Worm (Caenorhabditis elegans) whole organism, L1 larva: ENCODE results near the gene galt-1.

Experiments
- C04F5.9 ChIP-seq: sonication (generic microtip); optimal IDR thresholded peaks from 2 replicates; lab custom pipeline; 2016; ENCODE audit warnings: missing genetic modification characterization, missing compliant biosample characterization
- C16A3.4 ChIP-seq: fragments of 150-350 bp; optimal IDR thresholded peaks from 2 replicates; lab custom pipeline; 2014; ENCODE audit warnings: missing biosample characterization, missing genetic modification characterization
- F16B12.6 ChIP-seq: fragments of 150-350 bp; optimal IDR thresholded peaks from 2 replicates; lab custom pipeline; 2014; ENCODE audit warnings: missing biosample characterization, missing genetic modification characterization
- Y116A8C.19 ChIP-seq: sonication (generic microtip); optimal IDR thresholded peaks from 2 replicates; lab custom pipeline; 2016; ENCODE audit warnings: missing compliant biosample characterization, missing genetic modification characterization, borderline replicate concordance
- aha-1 ChIP-seq: fragments of 150-350 bp; optimal IDR thresholded peaks from 2 replicates; lab custom pipeline; 2014; ENCODE audit warnings: missing biosample characterization, missing genetic modification characterization
- alr-1 ChIP-seq: fragments of 200-800 bp; sonication (Bioruptor generic); optimal IDR thresholded peaks from 2 replicates; lab custom pipeline; 2018; ENCODE audit warnings: borderline replicate concordance, mild to moderate bottlenecking, missing genetic modification characterization, missing compliant biosample characterization
- ceh-63 ChIP-seq: fragments of 200-800 bp; sonication (Bioruptor generic); optimal IDR thresholded peaks from 2 replicates; lab custom pipeline; 2018; ENCODE audit warnings: mild to moderate bottlenecking, missing genetic modification characterization, missing compliant biosample characterization
- ceh-8 ChIP-seq: fragments of 200-800 bp; sonication (Bioruptor generic); optimal IDR thresholded peaks from 2 replicates; lab custom pipeline; 2018; ENCODE audit warnings: mild to moderate bottlenecking, missing genetic modification characterization, moderate library complexity, missing compliant biosample characterization
- ceh-88 ChIP-seq: fragments of 200-800 bp; sonication (Bioruptor generic); IDR thresholded peaks from 2 replicates; pipeline ENCODE4 v1.3.6; 2022; ENCODE audit warnings: missing genetic modification characterization, missing compliant biosample characterization
- ces-1 ChIP-seq: fragments of 150-350 bp; optimal IDR thresholded peaks from 2 replicates; lab custom pipeline; 2014; ENCODE audit warnings: missing biosample characterization, missing genetic modification reagents, missing genetic modification characterization
- dpl-1 ChIP-seq, 3 experiments: fragments of 150-350 bp in 2 of 3; sonication (generic microtip) in 1 of 3; optimal IDR thresholded peaks; 2 replicates each; lab custom pipeline; 2014 to 2017; ENCODE audit warnings: missing biosample characterization in 3 of 3, missing genetic modification characterization in 3 of 3, missing genetic modification reagents in 3 of 3
- efl-1 ChIP-seq, 4 experiments: fragments of 150-350 bp; optimal IDR thresholded peaks in 3 of 4; peaks in 1 of 4; 1 replicate in 1 of 4; 2 replicates in 3 of 4; lab custom pipeline; 2014; ENCODE audit warnings: missing biosample characterization in 2 of 4, missing genetic modification characterization in 2 of 4, missing genetic modification reagents in 2 of 4
- efl-3 ChIP-seq: fragments of 200-800 bp; sonication (Bioruptor generic); optimal IDR thresholded peaks from 2 replicates; lab custom pipeline; 2018; ENCODE audit warnings: mild to moderate bottlenecking, missing genetic modification characterization, missing compliant biosample characterization
- egl-27 ChIP-seq, 2 experiments: fragments of 150-350 bp in 1 of 2; sonication (generic microtip); optimal IDR thresholded peaks; 3 replicates each; lab custom pipeline; 2017 to 2018; ENCODE audit warnings: missing biosample characterization in 2 of 2, missing genetic modification characterization in 2 of 2, missing genetic modification reagents in 2 of 2
- fkh-10 ChIP-seq: sonication (generic microtip); optimal IDR thresholded peaks from 2 replicates; lab custom pipeline; 2017; ENCODE audit warnings: missing biosample characterization, missing genetic modification reagents, missing genetic modification characterization
- fkh-4 ChIP-seq: sonication (generic microtip); optimal IDR thresholded peaks from 2 replicates; lab custom pipeline; 2016; ENCODE audit warnings: missing compliant biosample characterization, missing genetic modification characterization, borderline replicate concordance
- fos-1 ChIP-seq: fragments of 150-350 bp; optimal IDR thresholded peaks from 2 replicates; lab custom pipeline; 2014; ENCODE audit warnings: missing biosample characterization, missing genetic modification characterization
- hlh-17 ChIP-seq: fragments of 200-800 bp; sonication (Bioruptor generic); optimal IDR thresholded peaks from 2 replicates; lab custom pipeline; 2018; ENCODE audit warnings: missing genetic modification characterization, mild to moderate bottlenecking, missing compliant biosample characterization, moderate library complexity, borderline replicate concordance
- hpl-2 ChIP-seq: fragments of 150-350 bp; optimal IDR thresholded peaks from 2 replicates; lab custom pipeline; 2014; ENCODE audit warnings: missing biosample characterization, missing genetic modification reagents, missing genetic modification characterization
- jun-1 ChIP-seq: fragments of 150-350 bp; optimal IDR thresholded peaks from 2 replicates; lab custom pipeline; 2014; ENCODE audit warnings: missing biosample characterization, missing genetic modification reagents, missing genetic modification characterization
- lin-13 ChIP-seq: fragments of 150-350 bp; optimal IDR thresholded peaks from 2 replicates; lab custom pipeline; 2014; ENCODE audit warnings: missing biosample characterization, missing genetic modification reagents, missing genetic modification characterization
- lin-15B ChIP-seq: fragments of 150-350 bp; sonication (generic microtip); optimal IDR thresholded peaks from 3 replicates; lab custom pipeline; 2014; ENCODE audit warnings: missing biosample characterization, missing genetic modification characterization
- lin-39 ChIP-seq: fragments of 150-350 bp; optimal IDR thresholded peaks from 2 replicates; lab custom pipeline; 2014; ENCODE audit warnings: missing biosample characterization, missing genetic modification reagents, missing genetic modification characterization
- lir-3 ChIP-seq: sonication (generic microtip); optimal IDR thresholded peaks from 2 replicates; lab custom pipeline; 2016; ENCODE audit warnings: mild to moderate bottlenecking, missing genetic modification characterization, moderate library complexity, missing compliant biosample characterization; ENCODE audit not compliant: poor library complexity
- mab-9 ChIP-seq: fragments of 200-800 bp; sonication (Bioruptor generic); IDR thresholded peaks from 2 replicates; pipeline ENCODE4 v1.3.6; 2022; ENCODE audit warnings: missing genetic modification reagents, missing genetic modification characterization, missing compliant biosample characterization
- mdl-1 ChIP-seq, 2 experiments: fragments of 150-350 bp; optimal IDR thresholded peaks; 2 replicates each; lab custom pipeline; 2014 to 2017; ENCODE audit warnings: missing biosample characterization in 2 of 2, missing genetic modification characterization in 2 of 2, inconsistent platforms in 1 of 2
- mef-2 ChIP-seq: fragments of 150-350 bp; optimal IDR thresholded peaks from 2 replicates; lab custom pipeline; 2014; ENCODE audit warnings: missing biosample characterization, missing genetic modification characterization
- nhr-19 ChIP-seq: fragments of 200-800 bp; sonication (Bioruptor generic); conservative IDR thresholded peaks from 2 replicates; pipeline ENCODE4 v1.3.6; 2022; ENCODE audit warnings: missing genetic modification characterization, missing compliant biosample characterization
- nhr-237 ChIP-seq: fragments of 150-350 bp; optimal IDR thresholded peaks from 2 replicates; lab custom pipeline; 2014; ENCODE audit warnings: missing biosample characterization, missing genetic modification characterization
- nhr-71 ChIP-seq: sonication (generic microtip); optimal IDR thresholded peaks from 2 replicates; lab custom pipeline; 2016; ENCODE audit warnings: mild to moderate bottlenecking, missing genetic modification characterization, moderate library complexity, missing compliant biosample characterization
- nhr-84 ChIP-seq: sonication (generic microtip); optimal IDR thresholded peaks from 2 replicates; lab custom pipeline; 2017; ENCODE audit warnings: missing biosample characterization, missing genetic modification characterization
- skn-1 ChIP-seq: fragments of 150-350 bp; optimal IDR thresholded peaks from 2 replicates; lab custom pipeline; 2014; ENCODE audit warnings: missing biosample characterization, missing genetic modification characterization
- snu-23 ChIP-seq: sonication (generic microtip); optimal IDR thresholded peaks from 2 replicates; lab custom pipeline; 2016; ENCODE audit warnings: missing genetic modification characterization, missing compliant biosample characterization
- sup-37 ChIP-seq: fragments of 200-800 bp; sonication (Bioruptor generic); optimal IDR thresholded peaks from 2 replicates; lab custom pipeline; 2018; ENCODE audit warnings: mild to moderate bottlenecking, missing genetic modification characterization, missing compliant biosample characterization
- swsn-7 ChIP-seq: sonication (generic microtip); optimal IDR thresholded peaks from 2 replicates; lab custom pipeline; 2016; ENCODE audit warnings: missing genetic modification characterization, missing compliant biosample characterization
- unc-86 ChIP-seq: sonication (generic microtip); optimal IDR thresholded peaks from 2 replicates; lab custom pipeline; 2016; ENCODE audit warnings: missing genetic modification characterization, missing compliant biosample characterization
- vab-15 ChIP-seq: sonication (generic microtip); optimal IDR thresholded peaks from 2 replicates; lab custom pipeline; 2017; ENCODE audit warnings: missing genotype, mild to moderate bottlenecking, missing genetic modification characterization, missing compliant biosample characterization
- ztf-11 ChIP-seq, 2 experiments: sonication (generic microtip); optimal IDR thresholded peaks; 2 replicates each; lab custom pipeline; 2016 to 2017; ENCODE audit warnings: missing genetic modification characterization in 2 of 2, missing biosample characterization in 1 of 2, missing compliant biosample characterization in 1 of 2

The galt-1 gene

DNA sequence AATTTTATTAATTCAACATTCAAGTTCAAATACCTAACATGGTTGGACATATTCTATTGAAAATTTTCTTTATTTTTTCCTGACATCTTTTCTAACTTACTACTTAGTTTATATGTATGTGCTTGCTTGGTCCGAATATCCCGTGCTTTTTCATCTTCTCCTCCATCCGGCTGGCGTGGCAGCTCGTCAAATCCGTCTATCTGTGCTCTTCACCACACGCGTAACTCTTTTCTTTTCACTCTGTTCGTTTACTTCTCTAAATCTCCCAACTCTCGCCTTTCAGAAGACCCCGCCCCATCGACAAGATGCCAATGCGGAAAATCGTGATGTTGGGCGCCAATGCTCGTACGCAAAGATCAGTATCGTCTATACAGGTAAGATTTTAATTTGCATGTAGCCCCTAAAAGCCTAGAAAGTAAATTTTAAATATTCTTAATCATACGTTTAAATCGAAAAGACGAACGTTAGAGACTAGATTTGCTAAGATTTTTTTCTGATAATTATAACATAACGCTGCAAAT, 34.0 kb downstream of the galt-1 start (continued):
- TF ChIP-seq C16A3.4 (tag; lab: Kevin White, UChicago) (no peak), ces-1 (GFP tag; lab: Kevin White, UChicago) (no peak), Y116A8C.19 (tag; lab: Kevin White, UChicago) (no peak), lir-3 (tag; lab: Kevin White, UChicago) (no peak), ceh-8 (GFP tag; lab: Kevin White, UChicago) (no peak), fkh-10 (GFP tag; lab: Kevin White, UChicago) (peak; percentile 13), nhr-237 (tag; lab: Kevin White, UChicago) (no peak), jun-1 (no peak), nhr-84 (tag; lab: Kevin White, UChicago) (no peak), egl-27 (tag; optimal IDR thresholded peaks at IDR 0.05; lab: Kevin White, UChicago) (no peak), alr-1 (tag; lab: Kevin White, UChicago) (no peak), efl-1 (optimal IDR thresholded peaks at IDR 0.05; lab: Kevin White, UChicago) (peak in 1 of 2 experiments; percentile 24), efl-1 (GFP tag; optimal IDR thresholded peaks at IDR 0.05 in 1 of 2; lab: Kevin White, UChicago) (peak; percentile 14 to 16), nhr-71 (tag; lab: Kevin White, UChicago) (peak; percentile 27), ceh-63 (GFP tag; lab: Kevin White, UChicago) (no peak), lin-15B (tag; lab: Kevin White, UChicago) (no peak), snu-23 (GFP tag; lab: Kevin White, UChicago) (peak; percentile 1), mdl-1 (tag; optimal IDR thresholded peaks at IDR 0.05; lab: Kevin White, UChicago) (no peak), lin-13 (GFP tag; lab: Kevin White, UChicago) (no peak), C04F5.9 (tag; lab: Kevin White, UChicago) (no peak), F16B12.6 (tag; lab: Kevin White, UChicago) (no peak), hpl-2 (GFP tag; lab: Kevin White, UChicago) (no peak), fkh-4 (tag; lab: Kevin White, UChicago) (no peak), swsn-7 (tag; lab: Kevin White, UChicago) (peak; percentile 11), dpl-1 (GFP tag; optimal IDR thresholded peaks at IDR 0.05; lab: Kevin White, UChicago) (no peak), skn-1 (tag; lab: Kevin White, UChicago) (no peak), mab-9 (no peak)

DNA sequence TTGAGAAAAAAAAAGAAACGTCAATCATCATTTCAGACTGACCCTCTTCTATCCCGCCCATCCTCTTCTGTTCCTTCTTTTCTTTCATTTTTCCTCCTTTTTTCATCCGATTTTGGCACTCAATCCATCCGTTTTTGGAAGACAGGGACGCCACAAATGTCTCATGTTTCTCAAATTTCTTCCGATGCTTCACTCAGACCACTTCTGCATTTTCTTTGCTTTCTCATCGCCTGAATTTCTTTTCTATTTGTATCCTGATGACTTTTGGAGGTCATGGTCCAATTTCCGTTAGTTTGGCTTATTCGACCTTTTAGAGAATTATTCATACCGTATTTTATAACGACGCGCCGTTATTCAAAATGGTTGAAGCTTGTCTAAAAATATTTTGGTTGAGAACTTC, 41.9 kb downstream of the galt-1 start:
- no peak for TF ChIP-seq mab-9
- no peak for TF ChIP-seq hlh-17
- no peak for TF ChIP-seq C04F5.9 (tag; lab: Kevin White, UChicago)
- TF ChIP-seq nhr-84 (tag; lab: Kevin White, UChicago), result no peak
- TF ChIP-seq lin-13 (GFP tag; lab: Kevin White, UChicago), result no peak
- no peak for TF ChIP-seq ceh-8 (GFP tag; lab: Kevin White, UChicago)
- no peak for TF ChIP-seq ceh-88 (GFP tag; lab: Robert Waterston, UW)
- no peak for TF ChIP-seq efl-3
- TF ChIP-seq vab-15 (tag; lab: Kevin White, UChicago), result no peak
- no peak for TF ChIP-seq mef-2 (tag; lab: Kevin White, UChicago)
- TF ChIP-seq unc-86, result no peak
- no peak for TF ChIP-seq ztf-11 (tag; optimal IDR thresholded peaks at IDR 0.05; lab: Kevin White, UChicago)
- no peak for TF ChIP-seq lir-3 (tag; lab: Kevin White, UChicago)
- no peak for TF ChIP-seq lin-39 (tag; lab: Kevin White, UChicago)
- no peak for TF ChIP-seq nhr-19
- no peak for TF ChIP-seq fos-1 (tag; lab: Kevin White, UChicago)
- no peak for TF ChIP-seq nhr-237 (tag; lab: Kevin White, UChicago)
- no peak for TF ChIP-seq sup-37 (GFP tag; lab: Kevin White, UChicago)
- no peak for TF ChIP-seq aha-1
